Fruit fly (Drosophila melanogaster) whole organism, embryonic: ENCODE results near the gene mts.

Experiments used
- ATbp ChIP-seq: fragments of 200-800 bp; sonication (Bioruptor generic); optimal IDR thresholded peaks from 2 replicates; lab custom pipeline; 2017; ENCODE audit warnings: missing biosample characterization, mild to moderate bottlenecking, missing genetic modification characterization, missing genetic modification reagents
- BEAF-32 ChIP-seq: fragments of 200-800 bp; sonication (Bioruptor generic); optimal IDR thresholded peaks from 3 replicates; lab custom pipeline; 2017; ENCODE audit warnings: missing biosample characterization, missing genetic modification characterization, mild to moderate bottlenecking, moderate library complexity, missing genetic modification reagents
- C15 ChIP-seq: fragments of 200-800 bp; sonication (Bioruptor generic); IDR thresholded peaks from 3 replicates; pipeline ENCODE4 v1.3.6; 2022; ENCODE audit warnings: missing biosample characterization, missing genetic modification characterization
- CG11247 ChIP-seq: fragments of 200-800 bp; sonication (Bioruptor generic); IDR thresholded peaks from 2 replicates; pipeline ENCODE4 v1.3.6; 2022; ENCODE audit warnings: missing biosample characterization, missing genetic modification characterization
- CG11696 ChIP-seq: fragments of 200-800 bp; sonication (Bioruptor generic); IDR thresholded peaks from 2 replicates; pipeline ENCODE4 v1.3.6; 2022; ENCODE audit warnings: missing biosample characterization, missing genetic modification characterization
- CG12942 ChIP-seq: fragments of 200-800 bp; sonication (Bioruptor generic); optimal IDR thresholded peaks from 3 replicates; lab custom pipeline; 2016; ENCODE audit warnings: missing biosample characterization, missing genetic modification characterization
- CG13287 ChIP-seq: fragments of 200-800 bp; sonication (Bioruptor generic); IDR thresholded peaks from 2 replicates; pipeline ENCODE4 v1.3.6; 2022; ENCODE audit warnings: missing biosample characterization, missing genetic modification characterization; ENCODE audit not compliant: partially characterized antibody
- CG17385 ChIP-seq: fragments of 200-800 bp; sonication (Bioruptor generic); optimal IDR thresholded peaks from 3 replicates; lab custom pipeline; 2018; ENCODE audit warnings: missing biosample characterization, mild to moderate bottlenecking, missing genetic modification characterization
- CG17802 ChIP-seq: fragments of 200-800 bp; sonication (Bioruptor generic); optimal IDR thresholded peaks from 2 replicates; lab custom pipeline; 2018; ENCODE audit warnings: missing biosample characterization, mild to moderate bottlenecking, missing genetic modification characterization, moderate library complexity
- CG2889 ChIP-seq: fragments of 200-800 bp; sonication (Bioruptor generic); IDR thresholded peaks from 3 replicates; pipeline ENCODE4 v1.3.6; 2022; ENCODE audit warnings: missing biosample characterization, missing genetic modification characterization
- CG30431 ChIP-seq: fragments of 200-800 bp; sonication (Bioruptor generic); optimal IDR thresholded peaks from 2 replicates; lab custom pipeline; 2017; ENCODE audit warnings: missing biosample characterization, missing genetic modification characterization
- CG3065 ChIP-seq: fragments of 200-800 bp; sonication (Bioruptor generic); optimal IDR thresholded peaks from 2 replicates; lab custom pipeline; 2016; ENCODE audit warnings: missing biosample characterization, missing genetic modification characterization
- CG34224 ChIP-seq: fragments of 200-800 bp; sonication (Bioruptor generic); IDR thresholded peaks from 3 replicates; pipeline ENCODE4 v1.3.6; 2022; ENCODE audit warnings: missing biosample characterization, missing genetic modification characterization; ENCODE audit not compliant: partially characterized antibody
- CG6175 ChIP-seq: fragments of 200-800 bp; sonication (Bioruptor generic); IDR thresholded peaks from 3 replicates; pipeline ENCODE4 v1.3.6; 2022; ENCODE audit warnings: missing biosample characterization, missing genetic modification characterization
- CG6654 ChIP-seq: fragments of 200-800 bp; sonication (Bioruptor generic); optimal IDR thresholded peaks from 2 replicates; lab custom pipeline; 2017; ENCODE audit warnings: missing biosample characterization, mild to moderate bottlenecking, missing genetic modification characterization
- CG6689 ChIP-seq: fragments of 200-800 bp; sonication (Bioruptor generic); IDR thresholded peaks from 2 replicates; pipeline ENCODE4 v1.3.6; 2022; ENCODE audit warnings: missing biosample characterization, missing genetic modification characterization
- CG6765 ChIP-seq: fragments of 200-800 bp; sonication (Bioruptor generic); optimal IDR thresholded peaks from 3 replicates; lab custom pipeline; 2017; ENCODE audit warnings: missing biosample characterization, mild to moderate bottlenecking, missing genetic modification characterization
- CG7556 ChIP-seq: fragments of 200-800 bp; sonication (Bioruptor generic); optimal IDR thresholded peaks from 2 replicates; lab custom pipeline; 2017; ENCODE audit warnings: missing biosample characterization, mild to moderate bottlenecking, missing genetic modification characterization
- CG7928 ChIP-seq: fragments of 200-800 bp; sonication (Bioruptor generic); optimal IDR thresholded peaks from 2 replicates; lab custom pipeline; 2017; ENCODE audit warnings: missing biosample characterization, mild to moderate bottlenecking, missing genetic modification characterization
- CG9727 ChIP-seq: fragments of 200-800 bp; sonication (Bioruptor generic); optimal IDR thresholded peaks from 3 replicates; lab custom pipeline; 2017; ENCODE audit warnings: missing biosample characterization, mild to moderate bottlenecking, missing genetic modification characterization
- CG9876 ChIP-seq: fragments of 200-800 bp; sonication (Bioruptor generic); optimal IDR thresholded peaks from 2 replicates; lab custom pipeline; 2016; ENCODE audit warnings: missing biosample characterization, missing genetic modification characterization
- CTCF ChIP-seq: fragments of 200-800 bp; sonication (Bioruptor generic); optimal IDR thresholded peaks from 2 replicates; lab custom pipeline; 2017; ENCODE audit warnings: missing biosample characterization, mild to moderate bottlenecking, missing genetic modification characterization, moderate library complexity
- CkIIα-i1 ChIP-seq: fragments of 200-800 bp; sonication (Bioruptor generic); IDR thresholded peaks from 2 replicates; pipeline ENCODE4 v1.3.6; 2022; ENCODE audit warnings: missing biosample characterization, missing genetic modification characterization
- Deaf1 ChIP-seq: fragments of 200-800 bp; optimal IDR thresholded peaks from 3 replicates; lab custom pipeline; 2019; ENCODE audit warnings: missing biosample characterization, mild to moderate bottlenecking, missing genetic modification characterization, moderate library complexity
- Drgx ChIP-seq: fragments of 200-800 bp; sonication (Bioruptor generic); IDR thresholded peaks from 2 replicates; pipeline ENCODE4 v1.3.6; 2022; ENCODE audit warnings: missing biosample characterization, missing genetic modification characterization
- Ets65A ChIP-seq: fragments of 200-800 bp; sonication (Bioruptor generic); peaks from one replicate; lab custom pipeline; 2016; ENCODE audit warnings: missing biosample characterization, missing genetic modification characterization
- Fer2 ChIP-seq: fragments of 200-800 bp; sonication (Bioruptor generic); optimal IDR thresholded peaks from 2 replicates; lab custom pipeline; 2018; ENCODE audit warnings: missing biosample characterization, mild to moderate bottlenecking, missing genetic modification characterization, moderate library complexity
- Hr39 ChIP-seq: fragments of >200 bp; optimal IDR thresholded peaks from 2 replicates; lab custom pipeline; 2017
- Meics ChIP-seq: fragments of 200-800 bp; sonication (Bioruptor generic); optimal IDR thresholded peaks from 2 replicates; lab custom pipeline; 2017; ENCODE audit warnings: missing biosample characterization, mild to moderate bottlenecking, missing genetic modification characterization
- Mrtf ChIP-seq: fragments of 200-800 bp; sonication (Bioruptor generic); IDR thresholded peaks from 3 replicates; pipeline ENCODE4 v1.3.6; 2022; ENCODE audit warnings: missing biosample characterization, missing genetic modification characterization
- NFAT ChIP-seq: fragments of 200-800 bp; sonication (Bioruptor generic); IDR thresholded peaks from 2 replicates; pipeline ENCODE4 v1.3.6; 2022; ENCODE audit warnings: missing biosample characterization, missing genetic modification characterization
- Ravus ChIP-seq: fragments of 200-800 bp; sonication (Bioruptor generic); IDR thresholded peaks from 2 replicates; pipeline ENCODE4 v1.3.6; 2022; ENCODE audit warnings: missing biosample characterization, missing genetic modification characterization
- Sox100B ChIP-seq: fragments of 200-800 bp; sonication (Bioruptor generic); optimal IDR thresholded peaks from 3 replicates; lab custom pipeline; 2018; ENCODE audit warnings: missing biosample characterization, mild to moderate bottlenecking, missing genetic modification characterization
- Sox102F ChIP-seq: fragments of 200-800 bp; sonication (Bioruptor generic); optimal IDR thresholded peaks from 2 replicates; lab custom pipeline; 2018; ENCODE audit warnings: missing biosample characterization, mild to moderate bottlenecking, missing genetic modification characterization, moderate library complexity
- Sry-δ ChIP-seq: fragments of 200-800 bp; sonication (Bioruptor generic); optimal IDR thresholded peaks from 2 replicates; lab custom pipeline; 2016; ENCODE audit warnings: missing biosample characterization, missing genetic modification characterization
- Usf ChIP-seq: fragments of 200-800 bp; sonication (Bioruptor generic); optimal IDR thresholded peaks from 2 replicates; lab custom pipeline; 2017; ENCODE audit warnings: missing genotype, missing biosample characterization, missing genetic modification characterization
- Vsx1 ChIP-seq: fragments of 200-800 bp; sonication (Bioruptor generic); optimal IDR thresholded peaks from 2 replicates; lab custom pipeline; 2017; ENCODE audit warnings: missing biosample characterization, mild to moderate bottlenecking, missing genetic modification characterization, missing genetic modification reagents
- amos ChIP-seq: fragments of 200-800 bp; sonication (Bioruptor generic); IDR thresholded peaks from 2 replicates; pipeline ENCODE4 v1.3.6; 2022; ENCODE audit warnings: missing biosample characterization, missing genetic modification characterization; ENCODE audit not compliant: partially characterized antibody
- aop ChIP-seq: fragments of 200-800 bp; sonication (Bioruptor generic); IDR thresholded peaks from 2 replicates; pipeline ENCODE4 v1.3.6; 2022; ENCODE audit warnings: missing biosample characterization, missing genetic modification characterization
- cg ChIP-seq: fragments of 200-800 bp; sonication (Bioruptor generic); optimal IDR thresholded peaks from 3 replicates; lab custom pipeline; 2019; ENCODE audit warnings: missing biosample characterization, mild to moderate bottlenecking, missing genetic modification characterization, moderate library complexity
- ewg ChIP-seq: fragments of 200-800 bp; sonication (Bioruptor generic); optimal IDR thresholded peaks from 3 replicates; lab custom pipeline; 2017; ENCODE audit warnings: mild to moderate bottlenecking, missing biosample characterization, missing genetic modification reagents, missing genetic modification characterization
- knrl ChIP-seq: fragments of 200-800 bp; sonication (Bioruptor generic); IDR thresholded peaks from 3 replicates; pipeline ENCODE4 v1.3.6; 2022; ENCODE audit warnings: missing biosample characterization, missing genetic modification characterization; ENCODE audit not compliant: partially characterized antibody
- lbe ChIP-seq: fragments of 200-800 bp; sonication (Bioruptor generic); optimal IDR thresholded peaks from 2 replicates; lab custom pipeline; 2016; ENCODE audit warnings: missing biosample characterization, mild to moderate bottlenecking, missing genetic modification characterization
- nom ChIP-seq: fragments of 200-800 bp; sonication (Bioruptor generic); optimal IDR thresholded peaks from 2 replicates; lab custom pipeline; 2017; ENCODE audit warnings: missing biosample characterization, missing genetic modification characterization, mild to moderate bottlenecking, moderate library complexity, missing genetic modification reagents
- pfk ChIP-seq: fragments of 200-800 bp; sonication (Bioruptor generic); optimal IDR thresholded peaks from 2 replicates; lab custom pipeline; 2018; ENCODE audit warnings: missing biosample characterization, mild to moderate bottlenecking, missing genetic modification characterization, moderate library complexity
- prd ChIP-seq, 3 experiments: fragments of >200 bp in 2 of 3; fragments of 200-800 bp in 1 of 3; sonication (Bioruptor generic) in 1 of 3; optimal IDR thresholded peaks in 2 of 3; IDR thresholded peaks in 1 of 3; 2 replicates in 2 of 3; 3 replicates in 1 of 3; pipeline versions ENCODE4 v1.3.6 to Lab custom; 2017 to 2022; ENCODE audit warnings: missing biosample characterization in 1 of 3, missing genetic modification characterization in 1 of 3
- sd ChIP-seq: fragments of 200-800 bp; sonication (Bioruptor generic); optimal IDR thresholded peaks from 3 replicates; lab custom pipeline; 2018; ENCODE audit warnings: missing biosample characterization, mild to moderate bottlenecking, missing genetic modification characterization, moderate library complexity
- sim ChIP-seq: fragments of 200-800 bp; sonication (Bioruptor generic); IDR thresholded peaks from 2 replicates; pipeline ENCODE4 v1.3.6; 2022; ENCODE audit warnings: missing biosample characterization, missing genetic modification characterization
- sr ChIP-seq: fragments of 200-800 bp; sonication (Bioruptor generic); IDR thresholded peaks from 3 replicates; pipeline ENCODE4 v1.3.6; 2022; ENCODE audit warnings: missing biosample characterization, missing genetic modification characterization
- tup ChIP-seq: fragments of 200-800 bp; sonication (Bioruptor generic); optimal IDR thresholded peaks from 2 replicates; lab custom pipeline; 2016; ENCODE audit warnings: missing biosample characterization, mild to moderate bottlenecking, missing genetic modification characterization, moderate library complexity
- vfl ChIP-seq: fragments of 200-800 bp; sonication (Bioruptor generic); optimal IDR thresholded peaks from 2 replicates; lab custom pipeline; 2016; ENCODE audit warnings: missing biosample characterization, missing genetic modification characterization

mts gene

dm6 chr2L:7828231-7828630, 781 bp downstream of the mts start (continued):
- TF ChIP-seq CG6654 (GFP tag; lab: Kevin White, UChicago) (no peak), CG30431 (GFP tag; lab: Kevin White, UChicago) (no peak), CG34224 (GFP tag; lab: Robert Waterston, UW) (0 out of 3 replicates have a peak, but pooled peaks have one; percentile 35), CG12942 (no peak), CG3065 (GFP tag; lab: Kevin White, UChicago) (no peak), CG9876 (GFP tag; lab: Kevin White, UChicago) (no peak), NFAT (GFP tag; lab: Robert Waterston, UW) (peak; percentile 62; the same call in 1 of the 2 replicates), Sox100B (no peak), CG6175 (GFP tag; lab: Robert Waterston, UW) (no peak), Usf (GFP tag; lab: Kevin White, UChicago) (no peak), CG6765 (GFP tag; lab: Kevin White, UChicago) (no peak), pfk (peak; percentile 3), Ets65A (GFP tag; lab: Kevin White, UChicago) (no peak), sd (tag; lab: Kevin White, UChicago) (peak; percentile 100), prd (optimal IDR thresholded peaks at IDR 0.05; lab: Kevin White, UChicago) (no peak), prd (GFP tag; IDR thresholded peaks at IDR 0.05; lab: Robert Waterston, UW) (no peak), Mrtf (GFP tag; lab: Robert Waterston, UW) (no peak), Ravus (GFP tag; lab: Robert Waterston, UW) (no peak), Sox102F (GFP tag; lab: Kevin White, UChicago) (no peak), CG7928 (GFP tag; lab: Kevin White, UChicago) (no peak), CG9727 (GFP tag; lab: Kevin White, UChicago) (peak; percentile 2), aop (GFP tag; lab: Robert Waterston, UW) (no peak), cg (GFP tag; lab: Kevin White, UChicago) (peak; percentile 48), CG13287 (GFP tag; lab: Robert Waterston, UW) (peak; percentile 16; the same call in 1 of the 2 replicates), CG11696 (no peak), ATbp (GFP tag; lab: Kevin White, UChicago) (no peak), Drgx (GFP tag; lab: Robert Waterston, UW) (no peak), nom (GFP tag; lab: Kevin White, UChicago) (peak; percentile 48), knrl (peak; percentile 41; the same call in 2 of the 3 replicates), Hr39 (lab: Kevin White, UChicago) (no peak), CG2889 (no peak), CG7556 (no peak), CTCF (GFP tag; lab: Kevin White, UChicago) (no peak), ewg (GFP tag; lab: Kevin White, UChicago) (peak; percentile 73), Fer2 (tag; lab: Kevin White, UChicago) (no peak), tup (GFP tag; lab: Kevin White, UChicago) (no peak), vfl (GFP tag; lab: Kevin White, UChicago) (no peak), Sry-δ (GFP tag; lab: Kevin White, UChicago) (no peak), sr (no peak), sim (GFP tag; lab: Robert Waterston, UW) (no peak), CG17385 (GFP tag; lab: Kevin White, UChicago) (peak; percentile 13), BEAF-32 (GFP tag; lab: Kevin White, UChicago) (no peak), lbe (no peak), Meics (GFP tag; lab: Kevin White, UChicago) (peak; percentile 11), C15 (GFP tag; lab: Robert Waterston, UW) (no peak), CG17802 (tag; lab: Kevin White, UChicago) (no peak), CG11247 (GFP tag; lab: Robert Waterston, UW) (no peak; the same call in 1 of the 2 replicates), CG6689 (peak; percentile 13; the same call in 1 of the 2 replicates), amos (GFP tag; lab: Robert Waterston, UW) (peak; percentile 57), Deaf1 (peak; percentile 55), Vsx1 (GFP tag; lab: Kevin White, UChicago) (no peak), CkIIα-i1 (GFP tag; lab: Robert Waterston, UW) (no peak)
